Worm (Caenorhabditis elegans) whole organism, mixed stage, embryonic: Measurements from ENCODE around the gene irld-8.

Experiments used
- M03D4.4 ChIP-seq: sonication (generic microtip); optimal IDR thresholded peaks from 2 replicates; lab custom pipeline; 2017; ENCODE audit warnings: mild to moderate bottlenecking, missing genetic modification characterization, missing compliant biosample characterization
- bed-3 ChIP-seq: fragments of 200-800 bp; sonication (Bioruptor generic); optimal IDR thresholded peaks from 3 replicates; lab custom pipeline; 2018; ENCODE audit warnings: mild to moderate bottlenecking, missing genetic modification characterization, moderate library complexity, missing compliant biosample characterization
- blmp-1 ChIP-seq: fragments of 150-350 bp; optimal IDR thresholded peaks from 2 replicates; lab custom pipeline; 2014; ENCODE audit warnings: missing biosample characterization, missing genetic modification characterization
- ceh-43 ChIP-seq: fragments of 200-800 bp; sonication (Bioruptor generic); optimal IDR thresholded peaks from 2 replicates; lab custom pipeline; 2018; ENCODE audit warnings: mild to moderate bottlenecking, missing genetic modification characterization, moderate library complexity, missing compliant biosample characterization
- ceh-83 ChIP-seq: fragments of 200-800 bp; sonication (Bioruptor generic); optimal IDR thresholded peaks from 2 replicates; lab custom pipeline; 2018; ENCODE audit warnings: mild to moderate bottlenecking, missing genetic modification characterization, missing compliant biosample characterization
- ces-1 ChIP-seq: fragments of 150-350 bp; optimal IDR thresholded peaks from 2 replicates; lab custom pipeline; 2014; ENCODE audit warnings: missing biosample characterization, missing genetic modification reagents, missing genetic modification characterization
- drap-1 ChIP-seq: fragments of 200-800 bp; sonication (Bioruptor generic); optimal IDR thresholded peaks from 3 replicates; lab custom pipeline; 2018; ENCODE audit warnings: mild to moderate bottlenecking, missing genetic modification characterization, missing compliant biosample characterization
- elt-1 ChIP-seq: sonication (generic microtip); optimal IDR thresholded peaks from 2 replicates; lab custom pipeline; 2017; ENCODE audit warnings: missing genetic modification characterization, mild to moderate bottlenecking, missing compliant biosample characterization, antibody characterized with exemption, moderate library complexity, borderline replicate concordance; ENCODE audit not compliant: insufficient read depth
- flh-1 ChIP-seq: fragments of 200-800 bp; sonication (Bioruptor generic); optimal IDR thresholded peaks from 2 replicates; lab custom pipeline; 2018; ENCODE audit warnings: mild to moderate bottlenecking, missing genetic modification characterization, moderate library complexity, missing compliant biosample characterization
- ham-2 ChIP-seq: fragments of 200-800 bp; sonication (Bioruptor generic); optimal IDR thresholded peaks from 2 replicates; lab custom pipeline; 2018; ENCODE audit warnings: mild to moderate bottlenecking, missing genetic modification characterization, missing compliant biosample characterization
- lin-13 ChIP-seq: fragments of 150-350 bp; optimal IDR thresholded peaks from 2 replicates; lab custom pipeline; 2014; ENCODE audit warnings: missing biosample characterization, missing genetic modification characterization
- lin-32 ChIP-seq: fragments of 200-800 bp; sonication (Bioruptor generic); optimal IDR thresholded peaks from 2 replicates; lab custom pipeline; 2018; ENCODE audit warnings: mild to moderate bottlenecking, missing genetic modification characterization, missing compliant biosample characterization
- lsy-2 ChIP-seq: fragments of 150-350 bp; optimal IDR thresholded peaks from 2 replicates; lab custom pipeline; 2014; ENCODE audit warnings: missing biosample characterization, missing genetic modification characterization
- mab-5 ChIP-seq: fragments of 150-350 bp; optimal IDR thresholded peaks from 2 replicates; lab custom pipeline; 2014; ENCODE audit warnings: missing biosample characterization, missing genetic modification characterization
- mep-1 ChIP-seq: fragments of 150-350 bp; optimal IDR thresholded peaks from 2 replicates; lab custom pipeline; 2017; ENCODE audit warnings: missing biosample characterization, missing genetic modification reagents, missing genetic modification characterization, inconsistent platforms
- nhr-237 ChIP-seq: fragments of 150-350 bp; optimal IDR thresholded peaks from 2 replicates; lab custom pipeline; 2014; ENCODE audit warnings: missing biosample characterization, missing genetic modification characterization
- nhr-28 ChIP-seq: fragments of 150-350 bp; optimal IDR thresholded peaks from 2 replicates; lab custom pipeline; 2014; ENCODE audit warnings: missing biosample characterization, missing genetic modification characterization
- nhr-76 ChIP-seq: sonication (generic microtip); optimal IDR thresholded peaks from 2 replicates; lab custom pipeline; 2017; ENCODE audit warnings: missing biosample characterization, missing genetic modification characterization
- pha-4 ChIP-seq: fragments of 150-350 bp; optimal IDR thresholded peaks from 2 replicates; lab custom pipeline; 2018; ENCODE audit warnings: missing biosample characterization, missing genetic modification reagents, missing genetic modification characterization
- sem-2 ChIP-seq: fragments of 200-800 bp; sonication (Bioruptor generic); optimal IDR thresholded peaks from 2 replicates; lab custom pipeline; 2018; ENCODE audit warnings: mild to moderate bottlenecking, missing genetic modification characterization, missing compliant biosample characterization
- snpc-4 ChIP-seq: fragments of 150-350 bp; optimal IDR thresholded peaks from 2 replicates; lab custom pipeline; 2014; ENCODE audit warnings: missing biosample characterization, missing genetic modification characterization
- sptf-1 ChIP-seq: sonication (generic microtip); optimal IDR thresholded peaks from 2 replicates; lab custom pipeline; 2017; ENCODE audit warnings: mild to moderate bottlenecking, missing genetic modification characterization, moderate library complexity, missing compliant biosample characterization
- tbx-8 ChIP-seq: fragments of 200-800 bp; sonication (Bioruptor generic); optimal IDR thresholded peaks from 2 replicates; lab custom pipeline; 2018; ENCODE audit warnings: mild to moderate bottlenecking, missing genetic modification characterization, moderate library complexity, missing compliant biosample characterization
- unc-120 ChIP-seq: sonication (generic microtip); optimal IDR thresholded peaks from 2 replicates; lab custom pipeline; 2017; ENCODE audit warnings: missing genetic modification characterization, missing compliant biosample characterization; ENCODE audit not compliant: poor library complexity, severe bottlenecking
- unc-39 ChIP-seq: fragments of 150-350 bp; optimal IDR thresholded peaks from 2 replicates; lab custom pipeline; 2014; ENCODE audit warnings: missing biosample characterization, missing genetic modification characterization
- unc-62 ChIP-seq: fragments of 150-350 bp; optimal IDR thresholded peaks from 2 replicates; lab custom pipeline; 2014; ENCODE audit warnings: missing biosample characterization, missing genetic modification reagents, missing genetic modification characterization
- zip-8 ChIP-seq: fragments of 150-350 bp; optimal IDR thresholded peaks from 2 replicates; lab custom pipeline; 2014; ENCODE audit warnings: missing biosample characterization, missing genetic modification characterization
- ztf-11 ChIP-seq: fragments of 150-350 bp; optimal IDR thresholded peaks from 2 replicates; lab custom pipeline; 2014; ENCODE audit warnings: missing biosample characterization, missing genetic modification characterization

The irld-8 gene

DNA sequence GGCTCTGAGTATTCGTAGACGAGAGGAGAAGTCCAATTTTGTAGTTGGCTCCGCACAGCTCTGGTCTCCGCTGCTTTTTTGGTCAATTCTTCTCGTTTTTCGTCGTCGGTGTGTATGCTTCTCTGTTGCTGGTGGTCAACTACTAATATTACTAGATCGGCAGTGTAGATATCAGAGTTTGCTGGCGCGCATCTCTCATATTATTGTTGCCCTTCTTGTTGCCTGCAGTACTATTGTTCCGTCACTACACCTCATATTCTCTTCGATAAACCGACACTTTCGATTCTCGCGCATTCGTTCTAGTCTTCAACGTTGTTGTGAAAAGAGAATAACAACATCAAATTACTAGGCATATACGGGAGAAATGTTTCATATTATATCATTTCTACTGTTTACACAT is 35.4 kb upstream of the irld-8 start:
- TF ChIP-seq ham-2 (GFP tag; lab: Kevin White, UChicago) (no peak), nhr-237 (no peak), unc-39 (tag; lab: Kevin White, UChicago) (no peak), tbx-8 (GFP tag; lab: Kevin White, UChicago) (no peak), sem-2 (GFP tag; lab: Kevin White, UChicago) (no peak), lin-13 (no peak)

DNA sequence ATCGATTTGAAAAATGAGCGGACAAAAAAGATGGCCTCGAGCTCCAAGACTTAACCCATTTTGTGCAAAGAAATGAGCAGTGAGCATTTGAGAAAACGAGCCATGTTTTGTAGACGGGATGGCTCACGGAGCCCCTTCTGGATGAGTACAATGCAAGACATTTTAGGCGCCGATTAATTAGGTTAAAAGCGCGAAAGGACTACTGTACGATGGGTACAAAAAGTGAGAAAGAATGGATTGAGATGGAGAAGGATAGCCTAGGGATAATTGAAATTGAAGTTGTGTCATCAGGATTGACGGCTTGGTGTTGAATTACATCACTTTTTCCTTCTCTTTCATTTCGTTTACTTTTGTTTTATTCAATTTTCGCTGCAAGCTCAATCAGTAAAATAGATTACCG is 34.8 kb upstream of the irld-8 start:
- no peak for TF ChIP-seq mep-1 (tag; lab: Kevin White, UChicago)
- peak; percentile 53 for TF ChIP-seq ces-1 (GFP tag; lab: Kevin White, UChicago)

DNA sequence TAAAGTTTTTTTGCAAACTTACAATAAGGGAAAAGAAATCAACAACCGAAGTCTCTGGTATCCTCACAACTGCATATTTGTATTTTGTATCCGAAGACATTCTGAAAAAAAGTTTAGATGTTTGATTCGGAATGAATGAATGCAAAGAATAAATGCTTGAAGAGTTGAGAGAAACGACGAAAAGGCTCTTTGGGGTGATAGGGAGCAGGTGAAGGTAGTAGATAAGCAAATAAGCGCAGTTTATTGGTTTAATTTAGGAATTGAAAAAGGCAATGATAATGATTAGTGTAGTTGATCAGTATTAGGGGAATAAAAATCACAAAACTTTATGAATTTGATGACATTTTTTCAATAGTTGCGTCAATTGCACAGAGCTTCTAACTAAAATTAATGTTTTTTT is 29.0 kb upstream of the irld-8 start, which contains the start of gene nsy-7:
Gene nsy-7, minus strand, starts transcription at position 101 of the 400 bp plus-strand sequence.
- TF ChIP-seq tbx-8 (GFP tag; lab: Kevin White, UChicago) (no peak), nhr-76 (no peak), sptf-1 (tag; lab: Kevin White, UChicago) (no peak), ceh-83 (GFP tag; lab: Kevin White, UChicago) (no peak), snpc-4 (tag; lab: Kevin White, UChicago) (no peak), M03D4.4 (no peak), elt-1 (tag; lab: Kevin White, UChicago) (no peak), mep-1 (tag; lab: Kevin White, UChicago) (no peak), zip-8 (tag; lab: Kevin White, UChicago) (no peak), ceh-43 (no peak), unc-120 (tag; lab: Kevin White, UChicago) (no peak), unc-62 (GFP tag; lab: Kevin White, UChicago) (no peak), lin-13 (no peak)

DNA sequence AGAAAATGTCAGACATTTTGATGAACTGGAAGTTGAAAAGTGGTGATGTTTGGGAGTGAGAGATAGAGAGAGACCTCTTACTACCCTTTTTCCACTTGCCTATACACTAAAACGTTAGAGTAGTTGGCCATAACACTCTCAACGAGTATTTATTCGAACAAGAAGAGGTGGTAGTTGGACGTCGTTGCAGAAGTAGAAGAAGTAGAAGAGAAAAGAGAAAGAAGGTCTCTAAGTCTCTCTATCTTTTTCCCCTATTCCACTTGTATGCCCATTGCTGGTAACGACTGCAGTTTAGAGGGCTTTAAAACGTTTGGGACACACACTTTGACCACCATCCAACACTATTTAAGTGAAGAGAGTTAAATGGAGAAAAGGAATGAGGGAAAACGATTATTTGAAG is 24.0 kb upstream of the irld-8 start:
- no peak for TF ChIP-seq lsy-2
- no peak for TF ChIP-seq ham-2 (GFP tag; lab: Kevin White, UChicago)
- no peak for TF ChIP-seq pha-4 (tag; lab: Kevin White, UChicago)
- no peak for TF ChIP-seq mab-5 (tag; lab: Kevin White, UChicago)
- TF ChIP-seq bed-3 (GFP tag; lab: Kevin White, UChicago), result no peak
- no peak for TF ChIP-seq blmp-1 (tag; lab: Kevin White, UChicago)
- no peak for TF ChIP-seq drap-1 (GFP tag; lab: Kevin White, UChicago)
- TF ChIP-seq flh-1 (GFP tag; lab: Kevin White, UChicago), result no peak

DNA sequence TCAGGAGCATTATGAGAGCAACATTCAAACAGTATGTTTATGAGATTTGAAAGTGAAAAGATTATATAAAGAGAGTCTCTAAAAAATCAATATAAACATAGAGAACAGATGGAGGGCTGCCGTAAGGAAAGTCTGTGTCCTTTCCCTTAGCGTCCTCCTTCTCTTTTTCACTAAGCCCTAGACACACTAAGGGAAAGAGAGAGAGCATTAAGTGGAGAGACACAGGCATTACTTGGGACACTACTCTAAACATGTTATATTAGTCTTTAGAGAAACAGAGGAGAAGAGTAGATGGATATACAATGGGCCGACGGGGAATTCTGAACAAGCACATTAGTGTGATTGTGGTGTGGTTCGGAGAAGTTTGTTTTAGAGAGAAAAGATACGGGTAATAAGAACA is 19.2 kb upstream of the irld-8 start:
- no peak for TF ChIP-seq nhr-76
- no peak for TF ChIP-seq unc-39 (tag; lab: Kevin White, UChicago)
- TF ChIP-seq drap-1 (GFP tag; lab: Kevin White, UChicago), result no peak
- no peak for TF ChIP-seq nhr-28
- TF ChIP-seq ztf-11 (tag; lab: Kevin White, UChicago), result no peak
- peak; percentile 75 for TF ChIP-seq ces-1 (GFP tag; lab: Kevin White, UChicago)
- TF ChIP-seq flh-1 (GFP tag; lab: Kevin White, UChicago), result no peak
- no peak for TF ChIP-seq tbx-8 (GFP tag; lab: Kevin White, UChicago)
- no peak for TF ChIP-seq elt-1 (tag; lab: Kevin White, UChicago)

DNA sequence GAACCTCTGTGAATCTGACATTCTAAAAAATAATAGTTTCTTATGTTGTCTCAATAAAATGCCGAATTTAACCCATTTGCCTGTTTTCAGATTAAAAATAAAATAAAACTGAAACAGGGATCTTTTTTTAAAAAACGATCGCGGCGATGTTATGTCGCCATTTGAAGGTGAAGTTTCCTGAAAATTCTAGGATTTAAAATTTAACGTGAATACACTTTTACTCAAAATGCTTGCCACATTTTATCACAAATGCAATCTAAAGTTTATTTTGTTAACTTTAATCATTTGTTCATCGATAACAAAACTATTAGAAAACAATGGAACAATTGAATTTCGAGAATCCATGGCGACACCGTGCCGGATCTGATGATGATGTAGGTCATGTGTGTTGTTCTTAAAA is 16.0 kb upstream of the irld-8 start, which contains the start of gene Y42H9AR.2:
Gene Y42H9AR.2, plus strand, starts transcription at position 301 of the 400 bp plus-strand sequence.
- no peak for TF ChIP-seq unc-120 (tag; lab: Kevin White, UChicago)
- TF ChIP-seq ceh-83 (GFP tag; lab: Kevin White, UChicago), result no peak
- no peak for TF ChIP-seq lin-32 (GFP tag; lab: Kevin White, UChicago)

DNA sequence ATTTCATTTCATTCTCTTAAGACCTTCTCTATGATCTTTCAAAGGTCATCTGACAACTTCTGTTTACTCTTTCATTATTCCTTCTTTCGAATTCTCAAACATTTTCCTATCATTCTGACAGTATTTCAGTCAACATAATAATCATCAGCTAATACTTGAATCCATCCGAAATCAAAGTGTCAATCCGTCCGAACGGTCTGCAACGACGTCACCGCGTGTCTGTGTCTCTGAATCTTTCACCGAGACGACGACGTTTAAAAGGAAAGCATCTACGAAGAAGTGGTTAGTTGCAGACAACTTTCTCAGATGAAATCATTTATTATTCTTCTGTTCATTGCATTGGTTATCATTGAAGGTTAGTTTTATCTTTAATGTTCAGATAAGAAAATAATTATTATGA is 13.3 kb upstream of the irld-8 start, which contains the start of gene Y42H9AR.5:
Gene Y42H9AR.5, plus strand, starts transcription at position 301 of the 400 bp plus-strand sequence.
- TF ChIP-seq nhr-76 (no peak), unc-62 (GFP tag; lab: Kevin White, UChicago) (no peak), unc-120 (tag; lab: Kevin White, UChicago) (no peak), ham-2 (GFP tag; lab: Kevin White, UChicago) (no peak), zip-8 (tag; lab: Kevin White, UChicago) (no peak)
